Worm (Caenorhabditis elegans) whole organism, late embryonic: ENCODE results near the gene Y17D7C.2.

Source experiments
- C38D4.7 ChIP-seq: fragments of 200-800 bp; sonication (Bioruptor generic); optimal IDR thresholded peaks from 2 replicates; lab custom pipeline; 2018; ENCODE audit warnings: mild to moderate bottlenecking, missing genetic modification characterization, moderate library complexity, missing compliant biosample characterization
- F13H6.1 ChIP-seq: sonication (generic microtip); optimal IDR thresholded peaks from 2 replicates; lab custom pipeline; 2016; ENCODE audit warnings: missing genetic modification characterization, missing compliant biosample characterization
- K09A11.1 ChIP-seq: sonication (generic microtip); optimal IDR thresholded peaks from 2 replicates; lab custom pipeline; 2017; ENCODE audit warnings: antibody characterized with exemption, mild to moderate bottlenecking, missing genetic modification characterization, missing compliant biosample characterization; ENCODE audit not compliant: insufficient read depth
- ahr-1 ChIP-seq: sonication (generic microtip); optimal IDR thresholded peaks from 2 replicates; lab custom pipeline; 2016; ENCODE audit warnings: missing genetic modification characterization, missing compliant biosample characterization
- ama-1 ChIP-seq: fragments of 150-350 bp; optimal IDR thresholded peaks from 2 replicates; lab custom pipeline; 2014
- ceh-18 ChIP-seq: sonication (generic microtip); optimal IDR thresholded peaks from 2 replicates; lab custom pipeline; 2016; ENCODE audit warnings: missing genetic modification characterization, missing compliant biosample characterization
- ceh-19 ChIP-seq: fragments of 200-800 bp; sonication (Bioruptor generic); optimal IDR thresholded peaks from 2 replicates; lab custom pipeline; 2018; ENCODE audit warnings: mild to moderate bottlenecking, missing genetic modification characterization, missing compliant biosample characterization
- ceh-22 ChIP-seq: sonication (generic microtip); optimal IDR thresholded peaks from 2 replicates; lab custom pipeline; 2017; ENCODE audit warnings: missing biosample characterization, missing genetic modification characterization
- ceh-31 ChIP-seq: sonication (generic microtip); optimal IDR thresholded peaks from 2 replicates; lab custom pipeline; 2016; ENCODE audit warnings: missing genetic modification characterization, missing compliant biosample characterization
- ceh-45 ChIP-seq: fragments of 200-800 bp; sonication (Bioruptor generic); IDR thresholded peaks from 2 replicates; pipeline ENCODE4 v1.3.6; 2022; ENCODE audit warnings: missing genetic modification reagents, missing genetic modification characterization, missing compliant biosample characterization
- ceh-6 ChIP-seq: fragments of 200-800 bp; sonication (Bioruptor generic); optimal IDR thresholded peaks from 2 replicates; lab custom pipeline; 2018; ENCODE audit warnings: mild to moderate bottlenecking, missing genetic modification characterization, missing compliant biosample characterization
- ceh-9 ChIP-seq: sonication (generic microtip); optimal IDR thresholded peaks from 2 replicates; lab custom pipeline; 2016; ENCODE audit warnings: mild to moderate bottlenecking, missing genetic modification characterization, inconsistent platforms, missing compliant biosample characterization
- che-1 ChIP-seq: sonication (generic microtip); optimal IDR thresholded peaks from 2 replicates; lab custom pipeline; 2016; ENCODE audit warnings: mild to moderate bottlenecking, missing genetic modification characterization, missing compliant biosample characterization
- dmd-4 ChIP-seq: sonication (generic microtip); optimal IDR thresholded peaks from 2 replicates; lab custom pipeline; 2016; ENCODE audit warnings: borderline replicate concordance, missing genetic modification characterization, missing compliant biosample characterization
- elt-2 ChIP-seq: sonication (generic microtip); optimal IDR thresholded peaks from 2 replicates; lab custom pipeline; 2016; ENCODE audit warnings: missing genetic modification reagents, missing genetic modification characterization, missing compliant biosample characterization
- elt-4 ChIP-seq: sonication (generic microtip); optimal IDR thresholded peaks from 2 replicates; lab custom pipeline; 2016; ENCODE audit warnings: missing genetic modification characterization, missing compliant biosample characterization
- eyg-1 ChIP-seq: sonication (generic microtip); optimal IDR thresholded peaks from 2 replicates; lab custom pipeline; 2016; ENCODE audit warnings: missing genotype, missing genetic modification characterization, missing compliant biosample characterization
- fkh-6 ChIP-seq: sonication (generic microtip); optimal IDR thresholded peaks from 2 replicates; lab custom pipeline; 2016; ENCODE audit warnings: missing genetic modification characterization, missing compliant biosample characterization
- hlh-13 ChIP-seq: fragments of 200-800 bp; sonication (Bioruptor generic); optimal IDR thresholded peaks from 2 replicates; lab custom pipeline; 2018; ENCODE audit warnings: mild to moderate bottlenecking, missing genetic modification characterization, missing compliant biosample characterization
- hlh-15 ChIP-seq: sonication (generic microtip); optimal IDR thresholded peaks from 2 replicates; lab custom pipeline; 2016; ENCODE audit warnings: missing genetic modification characterization, missing compliant biosample characterization
- hlh-6 ChIP-seq: sonication (generic microtip); optimal IDR thresholded peaks from 2 replicates; lab custom pipeline; 2016; ENCODE audit warnings: missing genotype, missing genetic modification characterization, missing compliant biosample characterization
- hlh-8 ChIP-seq: sonication (generic microtip); optimal IDR thresholded peaks from 2 replicates; lab custom pipeline; 2016; ENCODE audit warnings: missing genotype, missing genetic modification characterization, missing compliant biosample characterization
- mec-3 ChIP-seq: sonication (generic microtip); optimal IDR thresholded peaks from 2 replicates; lab custom pipeline; 2016; ENCODE audit warnings: borderline replicate concordance, missing genetic modification characterization, missing compliant biosample characterization
- nfya-1 ChIP-seq: sonication (generic microtip); optimal IDR thresholded peaks from 2 replicates; lab custom pipeline; 2017; ENCODE audit warnings: missing genetic modification characterization, mild to moderate bottlenecking, missing compliant biosample characterization, antibody characterized with exemption, moderate library complexity
- nhr-232 ChIP-seq: sonication (generic microtip); optimal IDR thresholded peaks from 2 replicates; lab custom pipeline; 2016; ENCODE audit warnings: missing genetic modification characterization, missing compliant biosample characterization
- pag-3 ChIP-seq: sonication (generic microtip); optimal IDR thresholded peaks from 2 replicates; lab custom pipeline; 2016; ENCODE audit warnings: missing compliant biosample characterization, missing genetic modification characterization, borderline replicate concordance
- pat-9 ChIP-seq: fragments of 200-800 bp; sonication (Bioruptor generic); optimal IDR thresholded peaks from 2 replicates; lab custom pipeline; 2018; ENCODE audit warnings: mild to moderate bottlenecking, missing genetic modification characterization, moderate library complexity, missing compliant biosample characterization
- pha-2 ChIP-seq: sonication (generic microtip); optimal IDR thresholded peaks from 2 replicates; lab custom pipeline; 2017; ENCODE audit warnings: mild to moderate bottlenecking, missing genetic modification characterization, missing compliant biosample characterization
- pqm-1 ChIP-seq: sonication (generic microtip); optimal IDR thresholded peaks from 2 replicates; lab custom pipeline; 2016; ENCODE audit warnings: missing genetic modification characterization, missing compliant biosample characterization
- ref-2 ChIP-seq: sonication (generic microtip); optimal IDR thresholded peaks from 2 replicates; lab custom pipeline; 2016; ENCODE audit warnings: missing genetic modification characterization, missing compliant biosample characterization
- rnt-1 ChIP-seq: sonication (generic microtip); optimal IDR thresholded peaks from 2 replicates; lab custom pipeline; 2016; ENCODE audit warnings: missing genetic modification characterization, missing compliant biosample characterization
- syd-9 ChIP-seq: sonication (generic microtip); optimal IDR thresholded peaks from 2 replicates; lab custom pipeline; 2016; ENCODE audit warnings: mild to moderate bottlenecking, missing genetic modification characterization, moderate library complexity, missing compliant biosample characterization
- tbx-2 ChIP-seq: sonication (generic microtip); optimal IDR thresholded peaks from 2 replicates; lab custom pipeline; 2016; ENCODE audit warnings: missing genetic modification characterization, missing compliant biosample characterization
- unc-3 ChIP-seq, 2 experiments: fragments of 200-800 bp in 1 of 2; sonication (Bioruptor generic) in 1 of 2; sonication (generic microtip) in 1 of 2; conservative IDR thresholded peaks in 1 of 2; optimal IDR thresholded peaks in 1 of 2; 2 replicates each; pipeline versions ENCODE4 v1.3.6 to Lab custom; 2016 to 2022; ENCODE audit warnings: missing compliant biosample characterization in 2 of 2, missing genetic modification characterization in 2 of 2, missing genetic modification reagents in 1 of 2
- unc-86 ChIP-seq: sonication (generic microtip); optimal IDR thresholded peaks from 2 replicates; lab custom pipeline; 2016; ENCODE audit warnings: missing genetic modification characterization, missing compliant biosample characterization
- zip-5 ChIP-seq: sonication (generic microtip); optimal IDR thresholded peaks from 2 replicates; lab custom pipeline; 2016; ENCODE audit warnings: missing genetic modification characterization, missing compliant biosample characterization

Y17D7C.2 gene

ce11 chrV:18712118-18712517 is 7.7 kb downstream of the Y17D7C.2 start:
- TF ChIP-seq ceh-6 (GFP tag; lab: Kevin White, UChicago) (peak; percentile 28), hlh-13 (peak; percentile 6), nhr-232 (tag; lab: Kevin White, UChicago) (peak; percentile 12), rnt-1 (tag; lab: Kevin White, UChicago) (peak; percentile 67), C38D4.7 (GFP tag; lab: Kevin White, UChicago) (no peak), pat-9 (peak; percentile 7)

ce11 chrV:18711362-18711761 is 8.4 kb downstream of the Y17D7C.2 start:
- TF ChIP-seq ahr-1 (tag; lab: Kevin White, UChicago), result no peak
- TF ChIP-seq tbx-2, result no peak
- TF ChIP-seq syd-9, result no peak
- no peak for TF ChIP-seq ceh-45 (GFP tag; lab: Robert Waterston, UW)
- no peak for TF ChIP-seq ceh-9
- no peak for TF ChIP-seq dmd-4 (tag; lab: Kevin White, UChicago)
- no peak for TF ChIP-seq unc-86
- TF ChIP-seq pag-3 (tag; lab: Kevin White, UChicago), result no peak
- TF ChIP-seq ceh-18 (tag; lab: Kevin White, UChicago), result no peak
- TF ChIP-seq che-1 (tag; lab: Kevin White, UChicago), result no peak
- no peak for TF ChIP-seq elt-2
- TF ChIP-seq nfya-1 (tag; lab: Kevin White, UChicago), result no peak

- TF ChIP-seq ref-2 (tag; lab: Kevin White, UChicago), result peak; percentile 45
- TF ChIP-seq mec-3 (tag; lab: Kevin White, UChicago), result no peak
- TF ChIP-seq hlh-8, result no peak
- peak; percentile 7 for TF ChIP-seq syd-9
- peak; percentile 12 for TF ChIP-seq ceh-19 (GFP tag; lab: Kevin White, UChicago)
- TF ChIP-seq dmd-4 (tag; lab: Kevin White, UChicago), result peak; percentile 69
- peak; percentile 39 for TF ChIP-seq ceh-31 (tag; lab: Kevin White, UChicago)
- TF ChIP-seq K09A11.1 (tag; lab: Kevin White, UChicago), result peak; percentile 16
- no peak for TF ChIP-seq fkh-6
- TF ChIP-seq zip-5 (tag; lab: Kevin White, UChicago), result peak; percentile 14
- TF ChIP-seq F13H6.1 (tag; lab: Kevin White, UChicago), result no peak
- TF ChIP-seq ceh-22 (tag; lab: Kevin White, UChicago), result no peak
- TF ChIP-seq nfya-1 (tag; lab: Kevin White, UChicago), result peak; percentile 58
- TF ChIP-seq ahr-1 (tag; lab: Kevin White, UChicago), result no peak
- no peak for TF ChIP-seq unc-3 (GFP tag; conservative IDR thresholded peaks at IDR 0.05; lab: Robert Waterston, UW)
- peak; percentile 9 for TF ChIP-seq unc-3 (tag; optimal IDR thresholded peaks at IDR 0.05; lab: Kevin White, UChicago)
These were observed 9.7 kb downstream of the Y17D7C.2 start for ce11 chrV:18710045-18710490.

- TF ChIP-seq F13H6.1 (tag; lab: Kevin White, UChicago) (no peak), ama-1 (lab: Kevin White, UChicago) (no peak), ceh-19 (GFP tag; lab: Kevin White, UChicago) (peak; percentile 15), eyg-1 (tag; lab: Kevin White, UChicago) (no peak)
These were observed 10.5 kb downstream of the Y17D7C.2 start, which contains the start of gene Y17D7C.6 for ce11 chrV:18709203-18709860. Gene Y17D7C.6 (plus strand): TSS chrV:18709810.

- TF ChIP-seq pqm-1 (no peak), hlh-15 (tag; lab: Kevin White, UChicago) (no peak), hlh-6 (tag; lab: Kevin White, UChicago) (no peak), ahr-1 (tag; lab: Kevin White, UChicago) (no peak), elt-4 (tag; lab: Kevin White, UChicago) (no peak), unc-3 (GFP tag; conservative IDR thresholded peaks at IDR 0.05; lab: Robert Waterston, UW) (no peak), unc-3 (tag; optimal IDR thresholded peaks at IDR 0.05; lab: Kevin White, UChicago) (no peak), C38D4.7 (GFP tag; lab: Kevin White, UChicago) (no peak), fkh-6 (no peak), pha-2 (tag; lab: Kevin White, UChicago) (no peak), ceh-19 (GFP tag; lab: Kevin White, UChicago) (no peak)
These were observed 11.8 kb downstream of the Y17D7C.2 start for ce11 chrV:18708015-18708414.
